Worm (Caenorhabditis elegans) whole organism, L4 larva: ENCODE measurements around the gene msp-50.

Experiments
- F10B5.3 ChIP-seq: sonication (generic microtip); optimal IDR thresholded peaks from 2 replicates; lab custom pipeline; 2016; ENCODE audit warnings: mild to moderate bottlenecking, missing genetic modification characterization, missing compliant biosample characterization
- F49E8.2 ChIP-seq: sonication (generic microtip); optimal IDR thresholded peaks from 2 replicates; lab custom pipeline; 2016; ENCODE audit warnings: missing compliant biosample characterization, mild to moderate bottlenecking, missing genetic modification characterization, borderline replicate concordance
- R02D3.7 ChIP-seq: fragments of 150-350 bp; sonication (generic microtip); optimal IDR thresholded peaks from 3 replicates; lab custom pipeline; 2014; ENCODE audit warnings: missing biosample characterization, missing genetic modification characterization
- T26A8.4 ChIP-seq: fragments of 200-800 bp; sonication (Bioruptor generic); IDR thresholded peaks from 2 replicates; pipeline ENCODE4 v1.3.6; 2022; ENCODE audit warnings: missing genetic modification characterization, missing compliant biosample characterization
- Y75B8A.6 ChIP-seq: fragments of 200-800 bp; sonication (Bioruptor generic); IDR thresholded peaks from 2 replicates; pipeline ENCODE4 v1.3.6; 2022; ENCODE audit warnings: missing genetic modification reagents, missing genetic modification characterization, missing compliant biosample characterization
- aha-1 ChIP-seq: fragments of 150-350 bp; peaks from one replicate; lab custom pipeline; 2014; ENCODE audit warnings: missing biosample characterization, missing genetic modification characterization
- aly-2 ChIP-seq: sonication (generic microtip); optimal IDR thresholded peaks from 2 replicates; lab custom pipeline; 2018; ENCODE audit warnings: missing biosample characterization, missing genetic modification characterization
- ceh-28 ChIP-seq: fragments of 150-350 bp; optimal IDR thresholded peaks from 2 replicates; lab custom pipeline; 2014; ENCODE audit warnings: missing biosample characterization, missing genetic modification reagents, missing genetic modification characterization
- ceh-32 ChIP-seq: sonication (generic microtip); optimal IDR thresholded peaks from 2 replicates; lab custom pipeline; 2016; ENCODE audit warnings: mild to moderate bottlenecking, missing genetic modification characterization, missing compliant biosample characterization; ENCODE audit not compliant: poor library complexity
- dmd-8 ChIP-seq: fragments of 200-800 bp; sonication (Bioruptor generic); IDR thresholded peaks from 2 replicates; pipeline ENCODE4 v1.3.6; 2022; ENCODE audit warnings: missing genetic modification characterization, missing compliant biosample characterization
- dpl-1 ChIP-seq: fragments of 150-350 bp; optimal IDR thresholded peaks from 2 replicates; lab custom pipeline; 2014; ENCODE audit warnings: missing biosample characterization, missing genetic modification reagents, missing genetic modification characterization
- hif-1 ChIP-seq, 2 experiments: sonication (generic microtip); optimal IDR thresholded peaks; 2 replicates each; lab custom pipeline; 2016 to 2017; ENCODE audit warnings: missing compliant biosample characterization in 2 of 2, missing genetic modification characterization in 2 of 2, missing genetic modification reagents in 2 of 2, missing genotype in 2 of 2, mild to moderate bottlenecking in 1 of 2
- hmg-1.1 ChIP-seq: fragments of 200-800 bp; sonication (Bioruptor generic); IDR thresholded peaks from 2 replicates; pipeline ENCODE4 v1.3.6; 2022; ENCODE audit warnings: missing genetic modification reagents, missing genetic modification characterization, missing compliant biosample characterization
- jun-1 ChIP-seq: fragments of 150-350 bp; optimal IDR thresholded peaks from 2 replicates; lab custom pipeline; 2014; ENCODE audit warnings: missing biosample characterization, missing genetic modification reagents, missing genetic modification characterization
- lin-1 ChIP-seq: fragments of 200-800 bp; sonication (Bioruptor generic); IDR thresholded peaks from 2 replicates; pipeline ENCODE4 v1.3.6; 2022; ENCODE audit warnings: missing genetic modification reagents, missing genetic modification characterization, missing compliant biosample characterization
- lin-38 ChIP-seq: fragments of 200-800 bp; sonication (Bioruptor generic); IDR thresholded peaks from 2 replicates; pipeline ENCODE4 v1.3.6; 2022; ENCODE audit warnings: missing genetic modification reagents, missing genetic modification characterization, missing compliant biosample characterization
- lin-39 ChIP-seq: fragments of 150-350 bp; optimal IDR thresholded peaks from 2 replicates; lab custom pipeline; 2014; ENCODE audit warnings: missing biosample characterization, missing genetic modification reagents, missing genetic modification characterization
- lsy-2 ChIP-seq, 2 experiments: fragments of 150-350 bp in 1 of 2; sonication (generic microtip) in 1 of 2; optimal IDR thresholded peaks; 2 replicates each; lab custom pipeline; 2014 to 2017; ENCODE audit warnings: missing biosample characterization in 2 of 2, missing genetic modification characterization in 2 of 2
- madf-9 ChIP-seq: fragments of 200-800 bp; sonication (Bioruptor generic); conservative IDR thresholded peaks from 2 replicates; pipeline ENCODE4 v1.3.6; 2022; ENCODE audit warnings: missing genetic modification reagents, missing genetic modification characterization, missing compliant biosample characterization
- mdt-29 ChIP-seq: fragments of 200-800 bp; sonication (Bioruptor generic); IDR thresholded peaks from 2 replicates; pipeline ENCODE4 v1.3.6; 2022; ENCODE audit warnings: missing genetic modification reagents, missing genetic modification characterization, missing compliant biosample characterization
- mep-1 ChIP-seq: fragments of 150-350 bp; sonication (generic microtip); optimal IDR thresholded peaks from 3 replicates; lab custom pipeline; 2014; ENCODE audit warnings: missing biosample characterization, missing genetic modification characterization
- mes-2 ChIP-seq: sonication (generic microtip); optimal IDR thresholded peaks from 2 replicates; lab custom pipeline; 2016; ENCODE audit warnings: missing genotype, mild to moderate bottlenecking, missing genetic modification characterization, missing compliant biosample characterization; ENCODE audit not compliant: poor library complexity, severe bottlenecking
- nhr-10 ChIP-seq: fragments of 150-350 bp; optimal IDR thresholded peaks from 2 replicates; lab custom pipeline; 2014; ENCODE audit warnings: missing biosample characterization, missing genetic modification characterization
- nhr-28 ChIP-seq: fragments of 150-350 bp; optimal IDR thresholded peaks from 2 replicates; lab custom pipeline; 2014; ENCODE audit warnings: missing biosample characterization, missing genetic modification characterization
- nhr-41 ChIP-seq: fragments of 200-800 bp; sonication (Bioruptor generic); IDR thresholded peaks from 2 replicates; pipeline ENCODE4 v1.3.6; 2022; ENCODE audit warnings: missing genetic modification reagents, missing genetic modification characterization, missing compliant biosample characterization
- nhr-6 ChIP-seq: fragments of 150-350 bp; optimal IDR thresholded peaks from 2 replicates; lab custom pipeline; 2014; ENCODE audit warnings: missing biosample characterization, missing genetic modification characterization
- php-3 ChIP-seq: fragments of 200-800 bp; sonication (Bioruptor generic); IDR thresholded peaks from 2 replicates; pipeline ENCODE4 v1.3.6; 2022; ENCODE audit warnings: missing genetic modification reagents, missing genetic modification characterization, missing compliant biosample characterization
- saeg-2 ChIP-seq: fragments of 200-800 bp; sonication (Bioruptor generic); IDR thresholded peaks from 2 replicates; pipeline ENCODE4 v1.3.6; 2022; ENCODE audit warnings: missing genetic modification reagents, missing genetic modification characterization, missing compliant biosample characterization
- sdz-12 ChIP-seq: fragments of 200-800 bp; sonication (Bioruptor generic); optimal IDR thresholded peaks from 2 replicates; lab custom pipeline; 2018; ENCODE audit warnings: mild to moderate bottlenecking, missing genetic modification characterization, missing compliant biosample characterization
- spr-3 ChIP-seq: fragments of 200-800 bp; sonication (Bioruptor generic); optimal IDR thresholded peaks from 2 replicates; lab custom pipeline; 2018; ENCODE audit warnings: mild to moderate bottlenecking, missing genetic modification characterization, missing compliant biosample characterization
- unc-62 ChIP-seq, 3 experiments: fragments of 150-350 bp in 1 of 3; sonication (generic microtip); optimal IDR thresholded peaks in 2 of 3; peaks in 1 of 3; 1 replicate in 1 of 3; 2 replicates in 2 of 3; lab custom pipeline; 2014 to 2017; ENCODE audit warnings: missing biosample characterization in 3 of 3, missing genetic modification characterization in 3 of 3, missing genetic modification reagents in 3 of 3, missing genotype in 1 of 3

msp-50 gene

ce11 chrII:5171610-5172009 is 28.0 kb upstream of the msp-50 start, which contains the start of gene C27D6.15 (continued):
- TF ChIP-seq lin-1 (GFP tag; lab: Robert Waterston, UW) (no peak), madf-9 (GFP tag; lab: Robert Waterston, UW) (no peak)

- no peak for TF ChIP-seq mdt-29 (GFP tag; lab: Robert Waterston, UW)
- peak; percentile 5 for TF ChIP-seq aha-1 (tag; lab: Kevin White, UChicago)
- TF ChIP-seq unc-62 (GFP tag; optimal IDR thresholded peaks at IDR 0.05 in 1 of 2; lab: Kevin White, UChicago), result peak in 1 of 2 experiments; percentile 74
- no peak for TF ChIP-seq unc-62 (tag; optimal IDR thresholded peaks at IDR 0.05; lab: Kevin White, UChicago)
Observed at ce11 chrII:5172451-5172850, 27.1 kb upstream of the msp-50 start, which contains the start of gene C27D6.1. C27D6.1 (plus strand) TSS chrII:5172751.

ce11 chrII:5174370-5174769 is 25.2 kb upstream of the msp-50 start, which contains the start of gene C27D6.3:
C27D6.3 (minus strand) TSS chrII:5174470.
- TF ChIP-seq nhr-6, result no peak
- no peak for TF ChIP-seq ceh-32 (tag; lab: Kevin White, UChicago)
- TF ChIP-seq R02D3.7 (tag; lab: Kevin White, UChicago), result no peak
- no peak for TF ChIP-seq dpl-1 (GFP tag; lab: Kevin White, UChicago)
- TF ChIP-seq dmd-8, result no peak
- TF ChIP-seq nhr-10 (tag; lab: Kevin White, UChicago), result no peak
- no peak for TF ChIP-seq lin-38 (GFP tag; lab: Robert Waterston, UW)
- no peak for TF ChIP-seq ceh-28 (tag; lab: Kevin White, UChicago)
- no peak for TF ChIP-seq hif-1 (tag; optimal IDR thresholded peaks at IDR 0.05; lab: Kevin White, UChicago)
- no peak for TF ChIP-seq nhr-41 (GFP tag; lab: Robert Waterston, UW)
- no peak for TF ChIP-seq spr-3 (GFP tag; lab: Kevin White, UChicago)
- TF ChIP-seq sdz-12, result no peak
- no peak for TF ChIP-seq jun-1 (tag; lab: Kevin White, UChicago)
- no peak for TF ChIP-seq nhr-28 (tag; lab: Kevin White, UChicago)

ce11 chrII:5176934-5177333 is 22.7 kb upstream of the msp-50 start:
- TF ChIP-seq aly-2 (no peak), aha-1 (tag; lab: Kevin White, UChicago) (peak; percentile 93), unc-62 (GFP tag; optimal IDR thresholded peaks at IDR 0.05 in 1 of 2; lab: Kevin White, UChicago) (peak in 1 of 2 experiments; percentile 37), unc-62 (tag; optimal IDR thresholded peaks at IDR 0.05; lab: Kevin White, UChicago) (no peak)

ce11 chrII:5177902-5178301 is 21.7 kb upstream of the msp-50 start, which contains the start of gene C27D6.12:
C27D6.12 (minus strand) TSS chrII:5178002.
- TF ChIP-seq F10B5.3 (tag; lab: Kevin White, UChicago) (no peak), F49E8.2 (tag; lab: Kevin White, UChicago) (no peak), unc-62 (GFP tag; optimal IDR thresholded peaks at IDR 0.05 in 1 of 2; lab: Kevin White, UChicago) (peak in 1 of 2 experiments; percentile 44), unc-62 (tag; optimal IDR thresholded peaks at IDR 0.05; lab: Kevin White, UChicago) (no peak), aha-1 (tag; lab: Kevin White, UChicago) (peak; percentile 17)

ce11 chrII:5178609-5179008 is 21.0 kb upstream of the msp-50 start:
- TF ChIP-seq nhr-6 (no peak), mes-2 (tag; lab: Kevin White, UChicago) (no peak), F10B5.3 (tag; lab: Kevin White, UChicago) (no peak), lsy-2 (tag; optimal IDR thresholded peaks at IDR 0.05; lab: Kevin White, UChicago) (peak in 1 of 2 experiments; percentile 11), php-3 (GFP tag; lab: Robert Waterston, UW) (no peak), hmg-1.1 (no peak), Y75B8A.6 (GFP tag; lab: Robert Waterston, UW) (0 out of 2 replicates have a peak, but pooled peaks have one; percentile 12), sdz-12 (peak; percentile 40), saeg-2 (GFP tag; lab: Robert Waterston, UW) (0 out of 2 replicates have a peak, but pooled peaks have one; percentile 21), lin-39 (no peak), T26A8.4 (GFP tag; lab: Robert Waterston, UW) (peak; percentile 56), mep-1 (tag; lab: Kevin White, UChicago) (no peak)
